Fruit fly (Drosophila melanogaster) Kc167 (cell line): ENCODE measurements around the gene CG32845.

ENCODE experiments used
- Myc ChIP-seq: fragments of >200 bp; optimal IDR thresholded peaks from 2 replicates; lab custom pipeline; 2017; ENCODE audit warnings: missing external identifiers
- Sin3A ChIP-seq: fragments of >200 bp; optimal IDR thresholded peaks from 2 replicates; lab custom pipeline; 2018; ENCODE audit warnings: missing external identifiers
- h ChIP-seq: fragments of >200 bp; optimal IDR thresholded peaks from 3 replicates; lab custom pipeline; 2018; ENCODE audit warnings: missing external identifiers
- insv ChIP-seq: fragments of >200 bp; optimal IDR thresholded peaks from 3 replicates; lab custom pipeline; 2018; ENCODE audit warnings: missing external identifiers
- psq ChIP-seq: fragments of >200 bp; optimal IDR thresholded peaks from 2 replicates; lab custom pipeline; 2017; ENCODE audit warnings: missing external identifiers
- ttk ChIP-seq: sonication (Bioruptor generic); optimal IDR thresholded peaks from 2 replicates; lab custom pipeline; 2017; ENCODE audit warnings: missing external identifiers

The CG32845 gene

dm6 chr3L:273291-273690 is at the start of gene CG32845:
Gene CG32845, minus strand, starts transcription at chr3L:273391.
- no peak for TF ChIP-seq ttk (lab: Kevin White, UChicago)
- TF ChIP-seq Myc: no peak
- no peak for TF ChIP-seq insv (lab: Kevin White, UChicago)
- TF ChIP-seq psq (lab: Kevin White, UChicago): no peak
- TF ChIP-seq h (lab: Kevin White, UChicago): no peak

dm6 chr3L:321495-321894 is 48.3 kb upstream of the CG32845 start:
- TF ChIP-seq insv (lab: Kevin White, UChicago) (no peak), ttk (lab: Kevin White, UChicago) (no peak), psq (lab: Kevin White, UChicago) (no peak), Myc (no peak), h (lab: Kevin White, UChicago) (no peak), Sin3A (lab: Kevin White, UChicago) (no peak)

DNA sequence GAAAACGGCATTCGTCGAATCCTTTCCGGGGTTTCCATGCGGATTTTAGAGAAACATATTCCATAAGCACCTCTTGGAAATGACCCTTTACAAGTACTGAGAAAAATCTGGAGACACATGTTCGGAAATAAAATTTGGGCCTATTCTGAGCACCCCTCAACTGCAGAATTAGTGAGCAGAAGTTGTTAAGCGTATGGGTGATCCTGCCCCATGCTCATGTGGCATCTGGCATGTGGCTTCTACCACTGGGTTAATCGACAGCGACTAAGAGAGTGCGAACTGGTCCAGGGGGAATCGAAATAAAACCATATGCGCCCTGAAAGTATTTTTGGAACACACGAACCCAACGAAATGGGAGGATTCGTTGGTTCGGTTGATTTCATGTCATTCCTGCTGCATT is 47.6 kb upstream of the CG32845 start:
- TF ChIP-seq h (lab: Kevin White, UChicago) (no peak), insv (lab: Kevin White, UChicago) (no peak), Sin3A (lab: Kevin White, UChicago) (no peak), ttk (lab: Kevin White, UChicago) (no peak), psq (lab: Kevin White, UChicago) (no peak), Myc (no peak)

- no peak for TF ChIP-seq Sin3A (lab: Kevin White, UChicago)
- TF ChIP-seq h (lab: Kevin White, UChicago): no peak
- no peak for TF ChIP-seq ttk (lab: Kevin White, UChicago)
- TF ChIP-seq psq (lab: Kevin White, UChicago): no peak
- TF ChIP-seq Myc: no peak
- no peak for TF ChIP-seq insv (lab: Kevin White, UChicago)
Measured at dm6 chr3L:320010-320337, 46.8 kb upstream of the CG32845 start.

dm6 chr3L:319145-320009 is 46.2 kb upstream of the CG32845 start, which contains the start of gene fwd:
Gene fwd, minus strand, starts transcription at chr3L:319884.
- TF ChIP-seq ttk (lab: Kevin White, UChicago) (no peak), h (lab: Kevin White, UChicago) (no peak), insv (lab: Kevin White, UChicago) (no peak), Sin3A (lab: Kevin White, UChicago) (no peak)

dm6 chr3L:316784-317183 is 43.6 kb upstream of the CG32845 start, which contains the start of gene ddbt:
Gene ddbt, plus strand, starts transcription at chr3L:317084.
- TF ChIP-seq ttk (lab: Kevin White, UChicago): no peak
- TF ChIP-seq insv (lab: Kevin White, UChicago): no peak
- no peak for TF ChIP-seq Sin3A (lab: Kevin White, UChicago)

DNA sequence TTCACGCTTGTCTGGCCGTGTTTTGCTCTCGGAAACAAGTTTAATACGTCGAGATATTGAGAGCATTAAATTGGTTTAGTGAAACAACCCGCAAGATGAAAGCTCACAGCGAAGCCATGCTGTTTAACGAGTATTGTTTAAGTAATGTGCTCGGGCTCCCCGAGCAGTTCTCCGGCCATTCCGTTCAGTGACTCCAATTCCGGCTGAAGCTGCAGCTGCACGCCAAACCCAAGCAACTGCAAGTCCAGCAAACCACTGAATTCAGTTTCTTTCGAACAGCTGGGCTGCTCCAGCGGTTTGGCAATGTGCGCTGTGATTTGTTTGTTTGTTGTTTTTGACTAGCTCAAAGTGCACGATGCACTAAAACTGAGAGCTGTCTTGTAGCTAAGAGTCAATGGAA is 41.9 kb upstream of the CG32845 start:
- no peak for TF ChIP-seq insv (lab: Kevin White, UChicago)

DNA sequence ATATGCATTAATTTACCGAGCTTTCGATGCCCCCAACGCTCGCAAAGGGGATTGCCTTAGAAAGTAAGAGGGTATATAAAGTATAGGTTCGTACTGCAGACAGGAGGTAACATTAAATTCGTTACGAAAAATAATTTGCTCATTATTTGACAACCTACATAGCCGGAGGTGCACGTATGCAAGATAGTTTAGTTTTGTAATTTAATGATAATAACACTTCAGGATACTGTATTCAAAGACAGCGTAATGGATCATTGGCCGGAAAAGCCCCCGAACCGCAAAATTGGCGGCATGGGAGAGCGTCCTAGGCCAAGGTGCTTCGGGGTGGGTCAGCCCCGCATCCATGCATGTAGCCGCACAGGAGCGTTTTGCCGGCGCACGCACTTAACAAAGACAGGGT is 39.1 kb upstream of the CG32845 start:
- TF ChIP-seq insv (lab: Kevin White, UChicago) (no peak), psq (lab: Kevin White, UChicago) (no peak), Sin3A (lab: Kevin White, UChicago) (no peak), ttk (lab: Kevin White, UChicago) (no peak), h (lab: Kevin White, UChicago) (no peak), Myc (no peak)

dm6 chr3L:311607-312006 is 38.4 kb upstream of the CG32845 start:
- TF ChIP-seq ttk (lab: Kevin White, UChicago) (no peak), Myc (no peak), Sin3A (lab: Kevin White, UChicago) (no peak), psq (lab: Kevin White, UChicago) (no peak), insv (lab: Kevin White, UChicago) (no peak), h (lab: Kevin White, UChicago) (no peak)

DNA sequence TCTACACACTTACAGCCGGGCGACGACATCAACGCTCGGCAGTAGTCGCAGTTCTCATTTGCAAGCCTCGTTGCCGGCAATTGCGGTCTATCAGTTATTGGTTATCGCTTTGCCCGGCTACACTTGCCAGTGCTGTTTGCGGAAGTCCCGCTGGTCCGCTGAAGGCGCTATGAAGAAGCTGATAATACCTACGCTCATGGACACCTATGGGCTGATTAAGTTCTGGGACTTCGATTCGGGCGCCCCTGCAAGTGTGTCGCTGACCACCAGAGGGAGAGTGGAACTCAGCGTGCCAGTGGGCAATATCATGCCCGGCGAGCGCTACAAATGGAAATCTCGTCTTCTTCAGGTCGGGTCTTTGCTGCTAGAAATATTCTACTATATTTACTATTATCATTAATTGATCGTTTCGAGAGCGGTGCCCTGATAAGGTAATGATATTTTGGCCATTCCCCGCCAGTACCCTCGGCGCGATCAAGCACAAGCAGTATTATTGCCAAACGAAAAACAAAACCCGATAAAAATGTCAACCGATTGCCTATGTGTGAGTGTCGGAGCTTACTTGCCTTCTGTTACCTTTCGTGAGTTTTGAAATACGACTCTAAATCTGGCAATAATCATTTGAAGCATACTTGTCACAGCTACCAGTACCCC is 26.9 kb upstream of the CG32845 start:
- TF ChIP-seq ttk (lab: Kevin White, UChicago) (no peak), Myc (no peak), h (lab: Kevin White, UChicago) (no peak), insv (lab: Kevin White, UChicago) (no peak), psq (lab: Kevin White, UChicago) (no peak), Sin3A (lab: Kevin White, UChicago) (no peak)

dm6 chr3L:298459-298858 is 25.3 kb upstream of the CG32845 start:
- TF ChIP-seq Myc: no peak
- no peak for TF ChIP-seq ttk (lab: Kevin White, UChicago)
- TF ChIP-seq insv (lab: Kevin White, UChicago): no peak
- no peak for TF ChIP-seq Sin3A (lab: Kevin White, UChicago)
- no peak for TF ChIP-seq psq (lab: Kevin White, UChicago)
- TF ChIP-seq h (lab: Kevin White, UChicago): no peak

DNA sequence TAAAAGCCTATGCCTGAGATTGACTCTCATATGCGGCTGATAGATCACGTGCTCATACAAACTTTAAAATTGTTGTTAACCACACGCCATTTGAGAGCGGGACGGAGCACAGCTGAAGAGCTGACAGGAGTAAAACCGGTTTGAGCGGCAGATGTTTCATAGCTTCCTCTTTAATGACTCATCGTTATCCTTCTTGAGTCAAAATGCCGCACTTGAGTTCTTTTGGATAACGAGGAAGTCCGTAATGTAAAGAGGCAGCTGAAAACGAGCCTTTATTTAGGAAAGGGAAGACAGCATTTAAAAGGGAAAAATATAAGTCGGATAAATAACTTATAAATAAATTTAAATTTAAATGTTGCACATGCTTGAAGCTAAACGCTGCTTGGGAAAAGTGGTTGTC is 24.0 kb upstream of the CG32845 start:
- TF ChIP-seq Myc (no peak), psq (lab: Kevin White, UChicago) (no peak), h (lab: Kevin White, UChicago) (no peak), insv (lab: Kevin White, UChicago) (no peak), Sin3A (lab: Kevin White, UChicago) (no peak), ttk (lab: Kevin White, UChicago) (no peak)
